Fruit fly (Drosophila melanogaster): ENCODE data around the gene kipf.

kipf gene

DNA sequence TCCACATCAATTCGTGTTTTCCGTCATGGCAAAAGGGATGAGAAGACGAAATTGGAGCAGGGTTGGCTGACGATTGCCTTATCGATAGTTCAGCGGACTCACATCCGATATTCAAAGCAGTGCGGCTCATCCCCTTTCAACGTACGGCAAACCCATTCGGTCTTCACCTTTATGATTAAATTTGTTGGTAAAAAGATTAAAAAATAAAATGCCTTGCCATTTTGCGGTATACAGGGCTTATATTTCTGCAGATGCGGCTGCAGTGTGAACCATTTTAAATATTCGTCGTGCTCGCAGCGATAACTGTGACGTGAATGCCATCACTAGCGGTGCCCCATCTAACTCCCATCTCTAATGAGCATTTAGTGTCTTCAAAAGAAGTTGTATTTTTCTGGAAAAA lies 6.3 kb upstream of the kipf start, which contains the start of the genes Taf7 and EMC1 (continued):
- no peak for TF ChIP-seq Nf-YB (GFP tag; optimal IDR thresholded peaks at IDR 0.05)
- 0 out of 2 replicates have a peak, but pooled peaks have one; percentile 21 for TF ChIP-seq klu (GFP tag; IDR thresholded peaks at IDR 0.05)
- TF ChIP-seq CG4424 (GFP tag; optimal IDR thresholded peaks at IDR 0.05) = no peak
- no peak for TF ChIP-seq CG16779 (GFP tag; IDR thresholded peaks at IDR 0.05)
- peak; percentile 24 for TF ChIP-seq CG8089 (GFP tag; optimal IDR thresholded peaks at IDR 0.05)
- TF ChIP-seq Hand (GFP tag; optimal IDR thresholded peaks at IDR 0.05) = no peak
- TF ChIP-seq CG13894 (tag; optimal IDR thresholded peaks at IDR 0.05) = no peak
- TF ChIP-seq CG8765 (GFP tag; IDR thresholded peaks at IDR 0.05) = no peak
- TF ChIP-seq lov (optimal IDR thresholded peaks at IDR 0.05) = no peak
- TF ChIP-seq lov (GFP tag; IDR thresholded peaks at IDR 0.05) = no peak
- peak; percentile 26; the same call in 1 of the 2 replicates for TF ChIP-seq E2f2 (GFP tag; IDR thresholded peaks at IDR 0.05)
- TF ChIP-seq bowl (GFP tag; IDR thresholded peaks at IDR 0.05) = no peak
- TF ChIP-seq CG7357 (GFP tag; IDR thresholded peaks at IDR 0.05) = peak; percentile 100
- TF ChIP-seq CG31388 (GFP tag; optimal IDR thresholded peaks at IDR 0.05) = no peak
- 0 out of 2 replicates have a peak, but pooled peaks have one; percentile 22 for TF ChIP-seq CG32532 (GFP tag; IDR thresholded peaks at IDR 0.05)
- no peak for TF ChIP-seq ac (GFP tag; optimal IDR thresholded peaks at IDR 0.05)
- TF ChIP-seq ind (GFP tag; optimal IDR thresholded peaks at IDR 0.05) = peak; percentile 43
- no peak for TF ChIP-seq ab (GFP tag; optimal IDR thresholded peaks at IDR 0.05)
- peak; percentile 100 for TF ChIP-seq Sin3A (optimal IDR thresholded peaks at IDR 0.05)
- TF ChIP-seq sob (GFP tag; IDR thresholded peaks at IDR 0.05) = 0 out of 2 replicates have a peak, but pooled peaks have one; percentile 25
- TF ChIP-seq CG4617 (GFP tag; optimal IDR thresholded peaks at IDR 0.05; ENCODE audit: borderline replicate concordance) = peak; percentile 90
- TF ChIP-seq Hsf (GFP tag; optimal IDR thresholded peaks at IDR 0.05) = peak; percentile 60
- peak; percentile 5 for TF ChIP-seq repo (GFP tag; optimal IDR thresholded peaks at IDR 0.05)
- no peak for TF ChIP-seq CG32767 (GFP tag; IDR thresholded peaks at IDR 0.05)
- TF ChIP-seq CG8478 (optimal IDR thresholded peaks at IDR 0.05) = peak; percentile 83
- TF ChIP-seq kni (GFP tag; optimal IDR thresholded peaks at IDR 0.05) = peak; percentile 99
- TF ChIP-seq salm (tag; optimal IDR thresholded peaks at IDR 0.05) = no peak
- no peak for TF ChIP-seq Sox100B (GFP tag; optimal IDR thresholded peaks at IDR 0.05)
- peak; percentile 64 for TF ChIP-seq Dref (GFP tag; IDR thresholded peaks at IDR 0.05)
- TF ChIP-seq pfk (GFP tag; optimal IDR thresholded peaks at IDR 0.05) = no peak
- no peak for TF ChIP-seq dimm (GFP tag; IDR thresholded peaks at IDR 0.05)
- no peak for TF ChIP-seq grau (tag; optimal IDR thresholded peaks at IDR 0.05)
- no peak for TF ChIP-seq dati (GFP tag; IDR thresholded peaks at IDR 0.05)
- TF ChIP-seq ATbp (GFP tag; optimal IDR thresholded peaks at IDR 0.05) = no peak
- peak; percentile 23 for TF ChIP-seq az2 (GFP tag; optimal IDR thresholded peaks at IDR 0.05)
- TF ChIP-seq H15 (GFP tag; IDR thresholded peaks at IDR 0.05) = no peak
- TF ChIP-seq zfh2 (GFP tag; optimal IDR thresholded peaks at IDR 0.05) = peak; percentile 58
- no peak for TF ChIP-seq croc (GFP tag; conservative IDR thresholded peaks at IDR 0.05)
- TF ChIP-seq z (GFP tag; IDR thresholded peaks at IDR 0.05) = no peak
- no peak for TF ChIP-seq Hey (tag; optimal IDR thresholded peaks at IDR 0.05)
- no peak for TF ChIP-seq fd3F (GFP tag; optimal IDR thresholded peaks at IDR 0.05)
- no peak for TF ChIP-seq sd (tag; optimal IDR thresholded peaks at IDR 0.05)
- no peak for TF ChIP-seq Awh (GFP tag; IDR thresholded peaks at IDR 0.05)
- TF ChIP-seq da (GFP tag; optimal IDR thresholded peaks at IDR 0.05) = no peak
- TF ChIP-seq rib (GFP tag; IDR thresholded peaks at IDR 0.05) = no peak
- TF ChIP-seq ssp (GFP tag; IDR thresholded peaks at IDR 0.05) = peak; percentile 90
- no peak for TF ChIP-seq org-1 (GFP tag; optimal IDR thresholded peaks at IDR 0.05)
- TF ChIP-seq Chrac-16 (GFP tag; optimal IDR thresholded peaks at IDR 0.05) = peak; percentile 22
- no peak for TF ChIP-seq ken (GFP tag; IDR thresholded peaks at IDR 0.05)
- TF ChIP-seq sqz (GFP tag; optimal IDR thresholded peaks at IDR 0.05) = no peak
- peak; percentile 9 for TF ChIP-seq vfl (GFP tag; optimal IDR thresholded peaks at IDR 0.05)
- TF ChIP-seq wdn (GFP tag; IDR thresholded peaks at IDR 0.05) = no peak
- no peak for TF ChIP-seq toy (GFP tag; IDR thresholded peaks at IDR 0.05)
- no peak for TF ChIP-seq CG43689 (GFP tag; IDR thresholded peaks at IDR 0.05)
